Worm (Caenorhabditis elegans): Measurements from ENCODE around the gene C02B8.12.

- TF ChIP-seq nhr-11 (tag; optimal IDR thresholded peaks at IDR 0.05) (no peak), ceh-30 (tag; optimal IDR thresholded peaks at IDR 0.05) (no peak), hlh-8 (tag; optimal IDR thresholded peaks at IDR 0.05) (no peak), hlh-30 (tag; optimal IDR thresholded peaks at IDR 0.05; ENCODE audit: insufficient read depth) (no peak), lin-11 (tag; optimal IDR thresholded peaks at IDR 0.05) (no peak), elt-2 (tag; optimal IDR thresholded peaks at IDR 0.05) (no peak), sox-2 (GFP tag; IDR thresholded peaks at IDR 0.05) (no peak)
Observed at ce11 chrX:8139146-8139545, 16.0 kb upstream of the C02B8.12 start, which contains the start of gene C02B8.3.

Measured in whole organism, late embryonic.